Worm (Caenorhabditis elegans) whole organism, late embryonic: ENCODE measurements around the gene nhx-6.
"Not testable (repeated sequence)": the region's sequence is repeated elsewhere in the genome, so short reads cannot be mapped to it uniquely, and the experiment has no call there.

Source experiments
- F13H6.1 ChIP-seq: sonication (generic microtip); optimal IDR thresholded peaks from 2 replicates; lab custom pipeline; 2016; ENCODE audit warnings: missing genetic modification characterization, missing compliant biosample characterization
- K09A11.1 ChIP-seq: sonication (generic microtip); optimal IDR thresholded peaks from 2 replicates; lab custom pipeline; 2017; ENCODE audit warnings: antibody characterized with exemption, mild to moderate bottlenecking, missing genetic modification characterization, missing compliant biosample characterization; ENCODE audit not compliant: insufficient read depth
- T23F11.4 ChIP-seq: fragments of 200-800 bp; sonication (Bioruptor generic); optimal IDR thresholded peaks from 2 replicates; lab custom pipeline; 2018; ENCODE audit warnings: mild to moderate bottlenecking, missing genetic modification characterization, missing compliant biosample characterization
- Y22D7AL.16 ChIP-seq: sonication (generic microtip); optimal IDR thresholded peaks from 2 replicates; lab custom pipeline; 2016; ENCODE audit warnings: missing genetic modification characterization, missing compliant biosample characterization
- ama-1 ChIP-seq: fragments of 150-350 bp; optimal IDR thresholded peaks from 2 replicates; lab custom pipeline; 2014
- ceh-14 ChIP-seq: sonication (generic microtip); optimal IDR thresholded peaks from 2 replicates; lab custom pipeline; 2016; ENCODE audit warnings: missing genotype, missing genetic modification characterization, missing compliant biosample characterization
- ceh-19 ChIP-seq: fragments of 200-800 bp; sonication (Bioruptor generic); optimal IDR thresholded peaks from 2 replicates; lab custom pipeline; 2018; ENCODE audit warnings: mild to moderate bottlenecking, missing genetic modification characterization, missing compliant biosample characterization
- ceh-22 ChIP-seq: sonication (generic microtip); optimal IDR thresholded peaks from 2 replicates; lab custom pipeline; 2017; ENCODE audit warnings: missing biosample characterization, missing genetic modification characterization
- ceh-24 ChIP-seq: sonication (generic microtip); optimal IDR thresholded peaks from 2 replicates; lab custom pipeline; 2016; ENCODE audit warnings: mild to moderate bottlenecking, missing genetic modification characterization, missing compliant biosample characterization
- ceh-30 ChIP-seq: fragments of 150-350 bp; optimal IDR thresholded peaks from 2 replicates; lab custom pipeline; 2014; ENCODE audit warnings: missing biosample characterization, missing genetic modification characterization
- ceh-31 ChIP-seq: sonication (generic microtip); optimal IDR thresholded peaks from 2 replicates; lab custom pipeline; 2016; ENCODE audit warnings: missing genetic modification characterization, missing compliant biosample characterization
- ceh-34 ChIP-seq: sonication (generic microtip); optimal IDR thresholded peaks from 2 replicates; lab custom pipeline; 2016; ENCODE audit warnings: mild to moderate bottlenecking, missing genetic modification characterization, missing compliant biosample characterization
- ceh-45 ChIP-seq: fragments of 200-800 bp; sonication (Bioruptor generic); IDR thresholded peaks from 2 replicates; pipeline ENCODE4 v1.3.6; 2022; ENCODE audit warnings: missing genetic modification reagents, missing genetic modification characterization, missing compliant biosample characterization
- ceh-48 ChIP-seq: sonication (generic microtip); optimal IDR thresholded peaks from 2 replicates; lab custom pipeline; 2016; ENCODE audit warnings: missing genetic modification characterization, inconsistent platforms, missing compliant biosample characterization
- ceh-6 ChIP-seq: fragments of 200-800 bp; sonication (Bioruptor generic); optimal IDR thresholded peaks from 2 replicates; lab custom pipeline; 2018; ENCODE audit warnings: mild to moderate bottlenecking, missing genetic modification characterization, missing compliant biosample characterization
- ceh-9 ChIP-seq: sonication (generic microtip); optimal IDR thresholded peaks from 2 replicates; lab custom pipeline; 2016; ENCODE audit warnings: mild to moderate bottlenecking, missing genetic modification characterization, inconsistent platforms, missing compliant biosample characterization
- dmd-4 ChIP-seq: sonication (generic microtip); optimal IDR thresholded peaks from 2 replicates; lab custom pipeline; 2016; ENCODE audit warnings: borderline replicate concordance, missing genetic modification characterization, missing compliant biosample characterization
- dve-1 ChIP-seq: sonication (generic microtip); optimal IDR thresholded peaks from 2 replicates; lab custom pipeline; 2017; ENCODE audit warnings: antibody characterized with exemption, mild to moderate bottlenecking, missing genetic modification characterization, missing compliant biosample characterization
- elt-2 ChIP-seq: sonication (generic microtip); optimal IDR thresholded peaks from 2 replicates; lab custom pipeline; 2016; ENCODE audit warnings: missing genetic modification reagents, missing genetic modification characterization, missing compliant biosample characterization
- fkh-6 ChIP-seq: sonication (generic microtip); optimal IDR thresholded peaks from 2 replicates; lab custom pipeline; 2016; ENCODE audit warnings: missing genetic modification characterization, missing compliant biosample characterization
- gmeb-2 ChIP-seq: sonication (generic microtip); optimal IDR thresholded peaks from 2 replicates; lab custom pipeline; 2016; ENCODE audit warnings: missing genetic modification characterization, inconsistent platforms, missing compliant biosample characterization
- hlh-15 ChIP-seq: sonication (generic microtip); optimal IDR thresholded peaks from 2 replicates; lab custom pipeline; 2016; ENCODE audit warnings: missing genetic modification characterization, missing compliant biosample characterization
- hlh-30 ChIP-seq: sonication (generic microtip); optimal IDR thresholded peaks from 2 replicates; lab custom pipeline; 2017; ENCODE audit warnings: antibody characterized with exemption, missing genetic modification characterization, missing compliant biosample characterization; ENCODE audit not compliant: insufficient read depth
- hlh-6 ChIP-seq: sonication (generic microtip); optimal IDR thresholded peaks from 2 replicates; lab custom pipeline; 2016; ENCODE audit warnings: missing genotype, missing genetic modification characterization, missing compliant biosample characterization
- lim-6 ChIP-seq: sonication (generic microtip); optimal IDR thresholded peaks from 2 replicates; lab custom pipeline; 2016; ENCODE audit warnings: missing genetic modification characterization, missing compliant biosample characterization
- madf-2 ChIP-seq: sonication (generic microtip); optimal IDR thresholded peaks from 2 replicates; lab custom pipeline; 2017; ENCODE audit warnings: missing genetic modification characterization, missing compliant biosample characterization
- nhr-11 ChIP-seq: fragments of 150-350 bp; optimal IDR thresholded peaks from 2 replicates; lab custom pipeline; 2014; ENCODE audit warnings: missing biosample characterization, missing genetic modification characterization
- nhr-232 ChIP-seq: sonication (generic microtip); optimal IDR thresholded peaks from 2 replicates; lab custom pipeline; 2016; ENCODE audit warnings: missing genetic modification characterization, missing compliant biosample characterization
- npax-4 ChIP-seq: sonication (generic microtip); optimal IDR thresholded peaks from 2 replicates; lab custom pipeline; 2016; ENCODE audit warnings: missing genetic modification characterization, missing compliant biosample characterization
- pag-3 ChIP-seq: sonication (generic microtip); optimal IDR thresholded peaks from 2 replicates; lab custom pipeline; 2016; ENCODE audit warnings: missing compliant biosample characterization, missing genetic modification characterization, borderline replicate concordance
- pha-2 ChIP-seq: sonication (generic microtip); optimal IDR thresholded peaks from 2 replicates; lab custom pipeline; 2017; ENCODE audit warnings: mild to moderate bottlenecking, missing genetic modification characterization, missing compliant biosample characterization
- ref-2 ChIP-seq: sonication (generic microtip); optimal IDR thresholded peaks from 2 replicates; lab custom pipeline; 2016; ENCODE audit warnings: missing genetic modification characterization, missing compliant biosample characterization
- sdc-2 ChIP-seq: sonication (generic microtip); optimal IDR thresholded peaks from 2 replicates; lab custom pipeline; 2016; ENCODE audit warnings: missing genotype, missing genetic modification characterization, missing compliant biosample characterization
- sox-2 ChIP-seq: fragments of 200-800 bp; sonication (Bioruptor generic); IDR thresholded peaks from 2 replicates; pipeline ENCODE4 v1.3.6; 2022; ENCODE audit warnings: missing genetic modification reagents, missing genetic modification characterization, missing compliant biosample characterization
- sox-4 ChIP-seq: sonication (generic microtip); optimal IDR thresholded peaks from 2 replicates; lab custom pipeline; 2017; ENCODE audit warnings: mild to moderate bottlenecking, missing genetic modification characterization, inconsistent platforms, missing compliant biosample characterization
- tbx-7 ChIP-seq: sonication (generic microtip); optimal IDR thresholded peaks from 2 replicates; lab custom pipeline; 2016; ENCODE audit warnings: missing genotype, missing genetic modification characterization, missing compliant biosample characterization
- ttx-3 ChIP-seq: sonication (generic microtip); optimal IDR thresholded peaks from 2 replicates; lab custom pipeline; 2016; ENCODE audit warnings: missing genetic modification reagents, missing genetic modification characterization, missing compliant biosample characterization
- unc-3 ChIP-seq, 2 experiments: fragments of 200-800 bp in 1 of 2; sonication (Bioruptor generic) in 1 of 2; sonication (generic microtip) in 1 of 2; conservative IDR thresholded peaks in 1 of 2; optimal IDR thresholded peaks in 1 of 2; 2 replicates each; pipeline versions ENCODE4 v1.3.6 to Lab custom; 2016 to 2022; ENCODE audit warnings: missing compliant biosample characterization in 2 of 2, missing genetic modification characterization in 2 of 2, missing genetic modification reagents in 1 of 2
- zip-5 ChIP-seq: sonication (generic microtip); optimal IDR thresholded peaks from 2 replicates; lab custom pipeline; 2016; ENCODE audit warnings: missing genetic modification characterization, missing compliant biosample characterization

nhx-6 gene

DNA sequence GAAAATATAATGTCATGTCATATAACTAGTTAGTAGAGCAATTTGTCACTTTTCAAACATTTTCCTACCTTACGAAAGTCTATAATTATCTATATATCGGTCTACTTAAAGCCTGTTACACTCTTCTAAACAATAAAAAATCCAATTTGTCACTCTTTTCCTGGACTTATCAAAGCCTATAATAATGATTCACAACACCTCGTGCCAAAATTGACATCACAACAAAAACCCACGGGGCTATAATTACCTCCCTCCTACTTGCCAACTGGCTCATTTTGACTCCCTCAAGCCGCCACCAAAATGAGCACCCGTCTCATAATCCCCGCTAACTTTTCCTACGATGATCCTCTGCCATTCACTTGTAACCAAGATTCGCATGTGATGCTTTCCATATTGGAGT lies 34.2 kb upstream of the nhx-6 start, which contains the start of gene srg-20:
TSS of gene srg-20 (plus strand) at position 301 of the 400 bp plus-strand sequence.
- TF ChIP-seq npax-4 (tag; lab: Kevin White, UChicago); ceh-31 (tag; lab: Kevin White, UChicago); ceh-22: not testable (repeated sequence)

ce11 chrII:1640496-1640895 lies 30.1 kb upstream of the nhx-6 start, which contains the start of gene srh-72:
srh-72 (minus strand) TSS chrII:1640596.
- TF ChIP-seq ceh-48: no peak
- no peak for TF ChIP-seq hlh-15 (tag; lab: Kevin White, UChicago)
- no peak for TF ChIP-seq nhr-11 (tag; lab: Kevin White, UChicago)
- TF ChIP-seq ceh-30: no peak
- no peak for TF ChIP-seq npax-4 (tag; lab: Kevin White, UChicago)
- TF ChIP-seq ref-2 (tag; lab: Kevin White, UChicago): no peak
- no peak for TF ChIP-seq ceh-19 (GFP tag; lab: Kevin White, UChicago)
- TF ChIP-seq madf-2 (tag; lab: Kevin White, UChicago): no peak
- TF ChIP-seq T23F11.4 (GFP tag; lab: Kevin White, UChicago): no peak
- TF ChIP-seq ceh-22: no peak
- TF ChIP-seq ceh-9 (tag; lab: Kevin White, UChicago): no peak

- TF ChIP-seq dve-1: no peak
- TF ChIP-seq hlh-6: no peak
- no peak for TF ChIP-seq ceh-45 (GFP tag; lab: Robert Waterston, UW)
- no peak for TF ChIP-seq pha-2
- TF ChIP-seq F13H6.1 (tag; lab: Kevin White, UChicago): no peak
- TF ChIP-seq sox-4 (tag; lab: Kevin White, UChicago): no peak
- no peak for TF ChIP-seq ceh-48
- TF ChIP-seq lim-6: no peak
These were observed 25.8 kb upstream of the nhx-6 start, which contains the start of gene ZC204.6 for ce11 chrII:1644777-1645348. ZC204.6 (minus strand) TSS chrII:1644827.

- TF ChIP-seq T23F11.4 (GFP tag; lab: Kevin White, UChicago) (no peak), hlh-30 (tag; lab: Kevin White, UChicago) (no peak), zip-5 (tag; lab: Kevin White, UChicago) (no peak), ceh-45 (GFP tag; lab: Robert Waterston, UW) (no peak), ceh-22 (no peak), ceh-6 (GFP tag; lab: Kevin White, UChicago) (no peak), tbx-7 (no peak), gmeb-2 (no peak), F13H6.1 (tag; lab: Kevin White, UChicago) (no peak), pag-3 (tag; lab: Kevin White, UChicago) (no peak), ama-1 (lab: Kevin White, UChicago) (no peak), ttx-3 (tag; lab: Kevin White, UChicago) (no peak), hlh-15 (tag; lab: Kevin White, UChicago) (no peak), K09A11.1 (no peak), Y22D7AL.16 (tag; lab: Kevin White, UChicago) (no peak), npax-4 (tag; lab: Kevin White, UChicago) (no peak), dmd-4 (tag; lab: Kevin White, UChicago) (no peak)
These were observed 24.4 kb upstream of the nhx-6 start, which contains the start of gene ZC204.17 for ce11 chrII:1646199-1646598. ZC204.17 (minus strand) TSS chrII:1646299.

DNA sequence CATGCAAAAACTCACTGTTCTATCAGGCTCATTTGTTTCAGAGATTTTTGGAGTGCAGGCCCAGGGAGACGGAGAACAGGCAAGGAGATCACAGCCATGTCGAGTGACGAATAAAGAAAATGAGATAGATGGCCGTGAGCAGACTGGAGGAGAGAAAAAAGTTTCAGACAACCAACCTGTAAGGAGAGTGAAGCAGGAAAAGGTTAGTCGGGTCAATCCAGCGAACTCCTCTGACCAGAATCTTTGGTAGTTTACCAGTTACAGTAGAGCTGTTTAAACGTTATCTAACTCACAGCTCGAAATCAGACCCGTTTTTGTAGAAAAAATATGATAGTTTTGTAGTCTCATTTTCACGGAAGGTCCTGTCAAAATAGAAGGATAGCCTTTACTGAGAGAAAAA lies 21.9 kb upstream of the nhx-6 start, which contains the start of gene fbxb-21:
TSS of gene fbxb-21 (minus strand) at position 101 of the 400 bp plus-strand sequence.
- no peak for TF ChIP-seq ceh-34 (tag; lab: Kevin White, UChicago)
- no peak for TF ChIP-seq dmd-4 (tag; lab: Kevin White, UChicago)
- no peak for TF ChIP-seq unc-3 (GFP tag; conservative IDR thresholded peaks at IDR 0.05; lab: Robert Waterston, UW)
- no peak for TF ChIP-seq unc-3 (tag; optimal IDR thresholded peaks at IDR 0.05; lab: Kevin White, UChicago)
- TF ChIP-seq sdc-2 (tag; lab: Kevin White, UChicago): no peak
- no peak for TF ChIP-seq ceh-24
- TF ChIP-seq elt-2 (tag; lab: Kevin White, UChicago): no peak
- TF ChIP-seq nhr-232: no peak
- no peak for TF ChIP-seq ceh-22
- no peak for TF ChIP-seq sox-2 (GFP tag; lab: Robert Waterston, UW)
- TF ChIP-seq ceh-14 (tag; lab: Kevin White, UChicago): no peak
- no peak for TF ChIP-seq fkh-6 (tag; lab: Kevin White, UChicago)
